Worm (Caenorhabditis elegans) whole organism, young adult: ENCODE data around the gene aqp-1.

Experiments
- B0261.1 ChIP-seq: sonication (generic microtip); optimal IDR thresholded peaks from 2 replicates; lab custom pipeline; 2016; ENCODE audit warnings: mild to moderate bottlenecking, missing genetic modification characterization, moderate library complexity, missing compliant biosample characterization
- C17E4.6 ChIP-seq: fragments of 200-800 bp; sonication (Bioruptor generic); IDR thresholded peaks from 2 replicates; pipeline ENCODE4 v1.3.6; 2022; ENCODE audit warnings: missing genetic modification reagents, missing genetic modification characterization, missing compliant biosample characterization
- D2030.7 ChIP-seq: fragments of 200-800 bp; sonication (Bioruptor generic); IDR thresholded peaks from 2 replicates; pipeline ENCODE4 v1.3.6; 2022; ENCODE audit warnings: missing genetic modification reagents, missing genetic modification characterization, missing compliant biosample characterization
- F55B11.4 ChIP-seq: sonication (generic microtip); optimal IDR thresholded peaks from 2 replicates; lab custom pipeline; 2016; ENCODE audit warnings: missing compliant biosample characterization, missing genetic modification characterization, borderline replicate concordance; ENCODE audit not compliant: insufficient read depth
- F57C9.4 ChIP-seq: sonication (generic microtip); optimal IDR thresholded peaks from 2 replicates; lab custom pipeline; 2017; ENCODE audit warnings: mild to moderate bottlenecking, missing genetic modification characterization, missing compliant biosample characterization
- Y53F4B.3 ChIP-seq: fragments of 200-800 bp; sonication (Bioruptor generic); IDR thresholded peaks from 2 replicates; pipeline ENCODE4 v1.3.6; 2022; ENCODE audit warnings: missing genetic modification reagents, missing genetic modification characterization, missing compliant biosample characterization
- Y53G8AR.9 ChIP-seq: fragments of 200-800 bp; sonication (Bioruptor generic); conservative IDR thresholded peaks from 2 replicates; pipeline ENCODE4 v1.3.6; 2022; ENCODE audit warnings: missing genetic modification reagents, missing genetic modification characterization, missing compliant biosample characterization
- Y56A3A.18 ChIP-seq: fragments of 200-800 bp; sonication (Bioruptor generic); IDR thresholded peaks from 2 replicates; pipeline ENCODE4 v1.3.6; 2022; ENCODE audit warnings: missing genetic modification reagents, missing genetic modification characterization, missing compliant biosample characterization
- Y79H2A.3 ChIP-seq: fragments of 200-800 bp; sonication (Bioruptor generic); conservative IDR thresholded peaks from 2 replicates; pipeline ENCODE4 v1.3.6; 2022; ENCODE audit warnings: missing genetic modification reagents, missing genetic modification characterization, missing compliant biosample characterization
- ZK185.1 ChIP-seq: sonication (generic microtip); optimal IDR thresholded peaks from 2 replicates; lab custom pipeline; 2016; ENCODE audit warnings: mild to moderate bottlenecking, missing genetic modification characterization, missing compliant biosample characterization; ENCODE audit not compliant: poor library complexity, severe bottlenecking
- akir-1 ChIP-seq: fragments of 200-800 bp; sonication (Bioruptor generic); optimal IDR thresholded peaks from 2 replicates; lab custom pipeline; 2018; ENCODE audit warnings: mild to moderate bottlenecking, missing genetic modification characterization, moderate library complexity, missing compliant biosample characterization
- ama-1 ChIP-seq, 3 experiments: fragments of 150-350 bp in 1 of 3; sonication (generic microtip) in 2 of 3; optimal IDR thresholded peaks; 2 replicates each; lab custom pipeline; 2014 to 2018; ENCODE audit warnings: missing biosample characterization in 2 of 3, missing genetic modification characterization in 2 of 3, missing genetic modification reagents in 2 of 3
- aptf-2 ChIP-seq: fragments of 200-800 bp; sonication (Bioruptor generic); conservative IDR thresholded peaks from 2 replicates; pipeline ENCODE4 v1.3.6; 2022; ENCODE audit warnings: missing genetic modification reagents, missing genetic modification characterization, missing compliant biosample characterization
- athp-1 ChIP-seq: sonication (generic microtip); optimal IDR thresholded peaks from 2 replicates; lab custom pipeline; 2017; ENCODE audit warnings: mild to moderate bottlenecking, missing genetic modification characterization, missing compliant biosample characterization
- attf-3 ChIP-seq: fragments of 200-800 bp; sonication (Bioruptor generic); conservative IDR thresholded peaks from 2 replicates; pipeline ENCODE4 v1.3.6; 2022; ENCODE audit warnings: missing genetic modification reagents, missing genetic modification characterization, missing compliant biosample characterization
- attf-5 ChIP-seq: fragments of 200-800 bp; sonication (Bioruptor generic); optimal IDR thresholded peaks from 2 replicates; lab custom pipeline; 2018; ENCODE audit warnings: mild to moderate bottlenecking, missing genetic modification characterization, missing compliant biosample characterization
- attf-6 ChIP-seq: fragments of 200-800 bp; sonication (Bioruptor generic); IDR thresholded peaks from 2 replicates; pipeline ENCODE4 v1.3.6; 2022; ENCODE audit warnings: missing genetic modification reagents, missing genetic modification characterization, missing compliant biosample characterization
- bed-2 ChIP-seq: fragments of 200-800 bp; sonication (Bioruptor generic); IDR thresholded peaks from 2 replicates; pipeline ENCODE4 v1.3.6; 2022; ENCODE audit warnings: missing genetic modification reagents, missing genetic modification characterization, missing compliant biosample characterization
- ceh-58 ChIP-seq: fragments of 200-800 bp; sonication (Bioruptor generic); IDR thresholded peaks from 2 replicates; pipeline ENCODE4 v1.3.6; 2022; ENCODE audit warnings: missing genetic modification characterization, missing compliant biosample characterization
- dox-1 ChIP-seq: fragments of 200-800 bp; sonication (Bioruptor generic); IDR thresholded peaks from 2 replicates; pipeline ENCODE4 v1.3.6; 2022; ENCODE audit warnings: missing genetic modification reagents, missing genetic modification characterization, missing compliant biosample characterization
- ekl-4 ChIP-seq: fragments of 200-800 bp; sonication (Bioruptor generic); IDR thresholded peaks from 2 replicates; pipeline ENCODE4 v1.3.6; 2022; ENCODE audit warnings: missing genetic modification reagents, missing genetic modification characterization, missing compliant biosample characterization
- hlh-26 ChIP-seq: fragments of 200-800 bp; sonication (Bioruptor generic); conservative IDR thresholded peaks from 2 replicates; pipeline ENCODE4 v1.3.6; 2022; ENCODE audit warnings: missing genetic modification reagents, missing genetic modification characterization, missing compliant biosample characterization
- let-526 ChIP-seq: fragments of 200-800 bp; sonication (Bioruptor generic); IDR thresholded peaks from 2 replicates; pipeline ENCODE4 v1.3.6; 2022; ENCODE audit warnings: missing genetic modification reagents, missing genetic modification characterization, missing compliant biosample characterization
- lin-35 ChIP-seq, 3 experiments: fragments of 150-350 bp in 2 of 3; sonication (generic microtip) in 1 of 3; optimal IDR thresholded peaks; 2 replicates each; lab custom pipeline; 2014 to 2018; ENCODE audit warnings: missing biosample characterization in 3 of 3, missing genetic modification characterization in 3 of 3, missing genetic modification reagents in 3 of 3
- lin-40 ChIP-seq: sonication (generic microtip); optimal IDR thresholded peaks from 2 replicates; lab custom pipeline; 2016; ENCODE audit warnings: missing genetic modification characterization, mild to moderate bottlenecking, missing compliant biosample characterization, missing genotype, missing genetic modification reagents
- lir-1 ChIP-seq: fragments of 200-800 bp; sonication (Bioruptor generic); conservative IDR thresholded peaks from 2 replicates; pipeline ENCODE4 v1.3.6; 2022; ENCODE audit warnings: missing genetic modification reagents, missing genetic modification characterization, missing compliant biosample characterization
- madf-3 ChIP-seq: fragments of 200-800 bp; sonication (Bioruptor generic); IDR thresholded peaks from 2 replicates; pipeline ENCODE4 v1.3.6; 2022; ENCODE audit warnings: missing genetic modification reagents, missing genetic modification characterization, missing compliant biosample characterization
- nfyb-1 ChIP-seq: fragments of 200-800 bp; sonication (Bioruptor generic); IDR thresholded peaks from 2 replicates; pipeline ENCODE4 v1.3.6; 2022; ENCODE audit warnings: missing genetic modification reagents, missing genetic modification characterization, missing compliant biosample characterization
- nhr-27 ChIP-seq: fragments of 200-800 bp; sonication (Bioruptor generic); optimal IDR thresholded peaks from 2 replicates; lab custom pipeline; 2018; ENCODE audit warnings: mild to moderate bottlenecking, missing genetic modification characterization, moderate library complexity, missing compliant biosample characterization
- nhr-80 ChIP-seq: sonication (generic microtip); optimal IDR thresholded peaks from 2 replicates; lab custom pipeline; 2016; ENCODE audit warnings: missing genetic modification characterization, missing compliant biosample characterization
- pbrm-1 ChIP-seq: fragments of 200-800 bp; sonication (Bioruptor generic); IDR thresholded peaks from 2 replicates; pipeline ENCODE4 v1.3.6; 2022; ENCODE audit warnings: missing genetic modification reagents, missing genetic modification characterization, missing compliant biosample characterization
- pha-4 ChIP-seq: fragments of 150-350 bp; sonication (generic microtip); optimal IDR thresholded peaks from 2 replicates; lab custom pipeline; 2014; ENCODE audit warnings: missing biosample characterization, missing genetic modification reagents, missing genetic modification characterization
- tbx-9 ChIP-seq: sonication (generic microtip); optimal IDR thresholded peaks from 2 replicates; lab custom pipeline; 2016; ENCODE audit warnings: borderline replicate concordance, missing genetic modification characterization, inconsistent platforms, missing compliant biosample characterization
- xnd-1 ChIP-seq: sonication (generic microtip); optimal IDR thresholded peaks from 2 replicates; lab custom pipeline; 2016; ENCODE audit warnings: missing genotype, missing genetic modification reagents, missing genetic modification characterization, missing compliant biosample characterization
- zfh-2 ChIP-seq: fragments of 200-800 bp; sonication (Bioruptor generic); conservative IDR thresholded peaks from 2 replicates; pipeline ENCODE4 v1.3.6; 2022; ENCODE audit warnings: missing genetic modification reagents, missing genetic modification characterization, missing compliant biosample characterization
- ztf-25 ChIP-seq: fragments of 200-800 bp; sonication (Bioruptor generic); IDR thresholded peaks from 2 replicates; pipeline ENCODE4 v1.3.6; 2022; ENCODE audit warnings: missing genetic modification reagents, missing genetic modification characterization, missing compliant biosample characterization
- ztf-26 ChIP-seq: sonication (generic microtip); optimal IDR thresholded peaks from 2 replicates; lab custom pipeline; 2017; ENCODE audit warnings: missing genetic modification characterization, missing compliant biosample characterization

Gene aqp-1

ce11 chrII:7197434-7197833, 40.7 kb downstream of the aqp-1 start:
- TF ChIP-seq ekl-4 (no peak), hlh-26 (GFP tag; lab: Robert Waterston, UW) (no peak), pbrm-1 (GFP tag; lab: Robert Waterston, UW) (0 out of 2 replicates have a peak, but pooled peaks have one; percentile 28)

- TF ChIP-seq ceh-58 (GFP tag; lab: Robert Waterston, UW) (no peak), F57C9.4 (tag; lab: Kevin White, UChicago) (no peak), nhr-80 (tag; lab: Kevin White, UChicago) (peak; percentile 39)
Measured at ce11 chrII:7196040-7196439, 42.1 kb downstream of the aqp-1 start, which contains the start of gene maoc-1. TSS of gene maoc-1 (plus strand) at chrII:7196276.

- TF ChIP-seq athp-1 (tag; lab: Kevin White, UChicago): peak; percentile 81
- no peak for TF ChIP-seq lin-35 (GFP tag; optimal IDR thresholded peaks at IDR 0.05; lab: Kevin White, UChicago)
Measured at ce11 chrII:7195541-7195940, 42.6 kb downstream of the aqp-1 start, which contains the start of gene acdh-12. TSS of gene acdh-12 (minus strand) at chrII:7195641.

- TF ChIP-seq nhr-27 (tag; lab: Kevin White, UChicago) (no peak), zfh-2 (GFP tag; lab: Robert Waterston, UW) (no peak), attf-3 (no peak), Y56A3A.18 (GFP tag; lab: Robert Waterston, UW) (no peak), Y53G8AR.9 (no peak), ztf-25 (GFP tag; lab: Robert Waterston, UW) (no peak), attf-6 (GFP tag; lab: Robert Waterston, UW) (no peak), pbrm-1 (GFP tag; lab: Robert Waterston, UW) (no peak), Y79H2A.3 (GFP tag; lab: Robert Waterston, UW) (no peak), attf-5 (no peak), athp-1 (tag; lab: Kevin White, UChicago) (no peak), dox-1 (GFP tag; lab: Robert Waterston, UW) (no peak), ztf-26 (no peak), tbx-9 (no peak), F55B11.4 (tag; lab: Kevin White, UChicago) (no peak), ama-1 (optimal IDR thresholded peaks at IDR 0.05; lab: Kevin White, UChicago) (no peak), ama-1 (GFP tag; optimal IDR thresholded peaks at IDR 0.05; lab: Kevin White, UChicago) (no peak), bed-2 (GFP tag; lab: Robert Waterston, UW) (no peak), pha-4 (tag; lab: Kevin White, UChicago) (no peak), ceh-58 (GFP tag; lab: Robert Waterston, UW) (no peak), xnd-1 (tag; lab: Kevin White, UChicago) (no peak)
Measured at ce11 chrII:7189120-7189519, 49.0 kb downstream of the aqp-1 start, which contains the start of gene E04F6.4. TSS of gene E04F6.4 (plus strand) at chrII:7189420.

- TF ChIP-seq C17E4.6 (no peak), B0261.1 (tag; lab: Kevin White, UChicago) (no peak), aptf-2 (GFP tag; lab: Robert Waterston, UW) (no peak), lir-1 (GFP tag; lab: Robert Waterston, UW) (no peak), Y53F4B.3 (GFP tag; lab: Robert Waterston, UW) (no peak), let-526 (no peak), D2030.7 (GFP tag; lab: Robert Waterston, UW) (no peak), nfyb-1 (no peak), lin-40 (tag; lab: Kevin White, UChicago) (no peak), madf-3 (GFP tag; lab: Robert Waterston, UW) (no peak), attf-5 (no peak), lin-35 (GFP tag; optimal IDR thresholded peaks at IDR 0.05; lab: Kevin White, UChicago) (no peak), akir-1 (no peak), F57C9.4 (tag; lab: Kevin White, UChicago) (no peak), ZK185.1 (no peak), ceh-58 (GFP tag; lab: Robert Waterston, UW) (no peak)
Measured at ce11 chrII:7187110-7187509, 51.0 kb downstream of the aqp-1 start, which contains the start of gene C27H5.6. TSS of gene C27H5.6 (minus strand) at chrII:7187210.
